Worm (Caenorhabditis elegans): Measurements from ENCODE around the gene C48B4.11.
A peak's percentile ranks its signal among the peaks of the same experiment; 100 is the strongest.

The C48B4.11 gene

DNA sequence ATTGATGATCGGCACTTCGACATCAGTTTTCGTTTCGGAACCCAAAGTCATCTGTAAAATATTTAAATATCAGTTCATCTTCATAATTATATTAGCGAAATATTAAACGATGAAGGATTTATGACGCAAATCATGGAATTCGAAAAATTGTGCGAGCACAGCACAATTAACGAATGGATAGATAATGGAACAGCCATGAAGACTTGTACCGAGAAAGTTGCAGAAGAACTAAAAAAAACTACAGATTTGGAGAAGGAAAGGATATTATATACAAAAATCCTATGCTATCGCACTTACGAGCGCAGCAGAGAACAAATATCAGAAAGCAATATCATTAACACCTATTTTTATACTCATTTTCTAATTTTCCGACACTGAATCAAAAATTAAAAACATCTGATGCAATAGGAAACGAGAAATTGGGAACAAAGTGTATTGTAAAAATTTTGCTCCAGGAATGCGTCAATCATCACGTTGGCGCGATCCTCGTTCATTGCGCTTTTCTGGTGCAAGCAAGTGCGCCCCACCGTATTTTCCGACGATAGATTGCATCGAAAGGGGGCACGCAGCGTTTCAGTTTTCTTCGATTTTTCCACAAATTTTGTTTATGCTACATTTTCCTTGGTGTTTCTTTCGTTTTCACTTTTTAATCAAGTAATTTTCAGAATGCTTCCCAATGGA is 44.4 kb downstream of the C48B4.11 start, which contains the start of the genes clu-1 and prp-40 (continued):
- TF ChIP-seq egl-43 (GFP tag; IDR thresholded peaks at IDR 0.05) (peak; percentile 28; the same call in 1 of the 2 replicates), madf-9 (GFP tag; conservative IDR thresholded peaks at IDR 0.05) (0 out of 2 replicates have a peak, but pooled peaks have one; percentile 18), tra-1 (GFP tag; IDR thresholded peaks at IDR 0.05) (no peak), spr-1 (tag; optimal IDR thresholded peaks at IDR 0.05) (peak; percentile 62), pha-4 (GFP tag; IDR thresholded peaks at IDR 0.05) (peak; percentile 25; the same call in 1 of the 2 replicates), pha-4 (tag; optimal IDR thresholded peaks at IDR 0.05) (peak; percentile 78), ceh-44 (GFP tag; IDR thresholded peaks at IDR 0.05) (0 out of 2 replicates have a peak, but pooled peaks have one; percentile 41), nhr-77 (tag; optimal IDR thresholded peaks at IDR 0.05) (peak; percentile 78), lim-7 (GFP tag; IDR thresholded peaks at IDR 0.05) (no peak), vab-7 (GFP tag; IDR thresholded peaks at IDR 0.05) (peak; percentile 43; the same call in 1 of the 2 replicates), hmg-1.1 (GFP tag; IDR thresholded peaks at IDR 0.05) (peak; percentile 80), F37D6.2 (tag; optimal IDR thresholded peaks at IDR 0.05) (peak; percentile 51), lin-15B (tag; optimal IDR thresholded peaks at IDR 0.05) (peak; percentile 20), mxl-3 (GFP tag; optimal IDR thresholded peaks at IDR 0.05) (peak; percentile 35), snpc-1.2 (GFP tag; IDR thresholded peaks at IDR 0.05) (0 out of 2 replicates have a peak, but pooled peaks have one; percentile 14), Y75B8A.6 (GFP tag; IDR thresholded peaks at IDR 0.05) (no peak), unc-39 (tag; optimal IDR thresholded peaks at IDR 0.05) (no peak), daf-19 (GFP tag; conservative IDR thresholded peaks at IDR 0.05) (no peak), zip-11 (GFP tag; IDR thresholded peaks at IDR 0.05) (no peak), nhr-111 (GFP tag; optimal IDR thresholded peaks at IDR 0.05) (no peak), nhr-237 (tag; optimal IDR thresholded peaks at IDR 0.05) (no peak), daf-16 (GFP tag; optimal IDR thresholded peaks at IDR 0.05) (peak in 1 of 2 experiments; percentile 55), daf-16 (tag; optimal IDR thresholded peaks at IDR 0.05) (peak; percentile 72), mxl-2 (GFP tag; conservative IDR thresholded peaks at IDR 0.05) (no peak), D1046.2 (GFP tag; IDR thresholded peaks at IDR 0.05) (no peak), arid-1 (GFP tag; conservative IDR thresholded peaks at IDR 0.05) (peak; percentile 58; the same call in 1 of the 2 replicates), tag-97 (GFP tag; IDR thresholded peaks at IDR 0.05) (no peak), zfp-3 (GFP tag; conservative IDR thresholded peaks at IDR 0.05) (peak; percentile 57; the same call in 1 of the 2 replicates), attf-4 (tag; optimal IDR thresholded peaks at IDR 0.05) (no peak), ceh-62 (tag; optimal IDR thresholded peaks at IDR 0.05) (no peak), lin-39 (tag; optimal IDR thresholded peaks at IDR 0.05) (no peak), lin-1 (GFP tag; IDR thresholded peaks at IDR 0.05) (no peak), set-16 (GFP tag; IDR thresholded peaks at IDR 0.05) (no peak), nhr-25 (tag; optimal IDR thresholded peaks at IDR 0.05; ENCODE audit: borderline replicate concordance, insufficient read depth) (peak; percentile 49), fkh-10 (GFP tag; optimal IDR thresholded peaks at IDR 0.05) (peak; percentile 76), dve-1 (tag; optimal IDR thresholded peaks at IDR 0.05; ENCODE audit: insufficient read depth) (peak; percentile 90), pqm-1 (tag; optimal IDR thresholded peaks at IDR 0.05) (no peak), ces-1 (GFP tag; optimal IDR thresholded peaks at IDR 0.05) (no peak), nhr-11 (tag; optimal IDR thresholded peaks at IDR 0.05) (peak; percentile 85), ztf-11 (tag; optimal IDR thresholded peaks at IDR 0.05) (no peak), hlh-30 (tag; optimal IDR thresholded peaks at IDR 0.05; ENCODE audit: insufficient read depth) (peak; percentile 76), daf-12 (tag; optimal IDR thresholded peaks at IDR 0.05) (no peak), ceh-28 (tag; optimal IDR thresholded peaks at IDR 0.05) (no peak), unc-62 (GFP tag; optimal IDR thresholded peaks at IDR 0.05 in 1 of 2) (peak in 1 of 2 experiments; percentile 99), unc-62 (tag; optimal IDR thresholded peaks at IDR 0.05) (no peak), cey-2 (tag; optimal IDR thresholded peaks at IDR 0.05; ENCODE audit: borderline replicate concordance, insufficient read depth) (no peak), F44E2.7 (GFP tag; IDR thresholded peaks at IDR 0.05) (no peak), Y48G9A.11 (GFP tag; IDR thresholded peaks at IDR 0.05) (no peak), lsy-2 (tag; optimal IDR thresholded peaks at IDR 0.05) (peak; percentile 70 to 94), jun-1 (tag; optimal IDR thresholded peaks at IDR 0.05) (peak; percentile 45)

Data from whole organism, L4 larva.